Fruit fly (Drosophila melanogaster) whole organism, embryonic: ENCODE results near the gene CG8301.

Experiments
- Asciz ChIP-seq: fragments of 200-800 bp; sonication (Bioruptor generic); optimal IDR thresholded peaks from 2 replicates; lab custom pipeline; 2017; ENCODE audit warnings: missing biosample characterization, mild to moderate bottlenecking, missing genetic modification characterization, missing genetic modification reagents
- Bteb2 ChIP-seq: fragments of 200-800 bp; sonication (Bioruptor generic); optimal IDR thresholded peaks from 2 replicates; lab custom pipeline; 2016; ENCODE audit warnings: missing biosample characterization, missing genetic modification characterization
- CG11247 ChIP-seq: fragments of 200-800 bp; sonication (Bioruptor generic); IDR thresholded peaks from 2 replicates; pipeline ENCODE4 v1.3.6; 2022; ENCODE audit warnings: missing biosample characterization, missing genetic modification characterization
- CG14050 ChIP-seq: fragments of 200-800 bp; sonication (Bioruptor generic); IDR thresholded peaks from 3 replicates; pipeline ENCODE4 v1.3.6; 2022; ENCODE audit warnings: missing biosample characterization, missing genetic modification characterization
- CG14965 ChIP-seq: fragments of 200-800 bp; sonication (Bioruptor generic); optimal IDR thresholded peaks from 2 replicates; lab custom pipeline; 2016; ENCODE audit warnings: missing biosample characterization, missing genetic modification characterization, borderline replicate concordance
- CG1602 ChIP-seq: fragments of 200-800 bp; sonication (Bioruptor generic); optimal IDR thresholded peaks from 3 replicates; lab custom pipeline; 2016; ENCODE audit warnings: missing biosample characterization, missing genetic modification characterization
- CG1603 ChIP-seq: fragments of 200-800 bp; sonication (Bioruptor generic); optimal IDR thresholded peaks from 2 replicates; lab custom pipeline; 2019; ENCODE audit warnings: missing biosample characterization, mild to moderate bottlenecking, missing genetic modification characterization, moderate library complexity
- CG17359 ChIP-seq: fragments of 200-800 bp; sonication (Bioruptor generic); optimal IDR thresholded peaks from 3 replicates; lab custom pipeline; 2018; ENCODE audit warnings: missing biosample characterization, mild to moderate bottlenecking, missing genetic modification characterization, moderate library complexity
- CG17361 ChIP-seq: fragments of 200-800 bp; sonication (Bioruptor generic); IDR thresholded peaks from 3 replicates; pipeline ENCODE4 v1.3.6; 2022; ENCODE audit warnings: missing biosample characterization, missing genetic modification characterization
- CG31388 ChIP-seq: fragments of 200-800 bp; sonication (Bioruptor generic); optimal IDR thresholded peaks from 2 replicates; lab custom pipeline; 2016; ENCODE audit warnings: missing biosample characterization, missing genetic modification characterization
- CG33213 ChIP-seq: fragments of 200-800 bp; sonication (Bioruptor generic); optimal IDR thresholded peaks from 3 replicates; lab custom pipeline; 2016; ENCODE audit warnings: missing biosample characterization, missing genetic modification characterization
- CG33557 ChIP-seq: fragments of 200-800 bp; sonication (Bioruptor generic); optimal IDR thresholded peaks from 2 replicates; lab custom pipeline; 2019; ENCODE audit warnings: missing biosample characterization, mild to moderate bottlenecking, missing genetic modification characterization, moderate library complexity
- CG4707 ChIP-seq: fragments of 200-800 bp; sonication (Bioruptor generic); optimal IDR thresholded peaks from 2 replicates; lab custom pipeline; 2018; ENCODE audit warnings: missing biosample characterization, mild to moderate bottlenecking, missing genetic modification characterization, moderate library complexity
- CG6654 ChIP-seq: fragments of 200-800 bp; sonication (Bioruptor generic); optimal IDR thresholded peaks from 2 replicates; lab custom pipeline; 2017; ENCODE audit warnings: missing biosample characterization, mild to moderate bottlenecking, missing genetic modification characterization
- CG6689 ChIP-seq: fragments of 200-800 bp; sonication (Bioruptor generic); IDR thresholded peaks from 2 replicates; pipeline ENCODE4 v1.3.6; 2022; ENCODE audit warnings: missing biosample characterization, missing genetic modification characterization
- CG7271 ChIP-seq: fragments of 200-800 bp; sonication (Bioruptor generic); optimal IDR thresholded peaks from 2 replicates; lab custom pipeline; 2018; ENCODE audit warnings: missing biosample characterization, mild to moderate bottlenecking, missing genetic modification characterization, moderate library complexity
- CG7357 ChIP-seq: fragments of 200-800 bp; sonication (Bioruptor generic); IDR thresholded peaks from 3 replicates; pipeline ENCODE4 v1.3.6; 2022; ENCODE audit warnings: missing biosample characterization, missing genetic modification characterization
- CG8478 ChIP-seq: fragments of >200 bp; optimal IDR thresholded peaks from 2 replicates; lab custom pipeline; 2018
- CG9797 ChIP-seq: fragments of 200-800 bp; sonication (Bioruptor generic); optimal IDR thresholded peaks from 3 replicates; lab custom pipeline; 2018; ENCODE audit warnings: missing biosample characterization, mild to moderate bottlenecking, missing genetic modification characterization
- CG9932 ChIP-seq: fragments of 200-800 bp; sonication (Bioruptor generic); IDR thresholded peaks from 2 replicates; pipeline ENCODE4 v1.3.6; 2022; ENCODE audit warnings: missing biosample characterization, missing genetic modification characterization
- Doc3 ChIP-seq: fragments of 200-800 bp; sonication (Bioruptor generic); IDR thresholded peaks from 3 replicates; pipeline ENCODE4 v1.3.6; 2022; ENCODE audit warnings: missing biosample characterization, missing genetic modification characterization; ENCODE audit not compliant: partially characterized antibody
- Drgx ChIP-seq: fragments of 200-800 bp; sonication (Bioruptor generic); IDR thresholded peaks from 2 replicates; pipeline ENCODE4 v1.3.6; 2022; ENCODE audit warnings: missing biosample characterization, missing genetic modification characterization
- Elba2 ChIP-seq: fragments of 200-800 bp; sonication (Bioruptor generic); optimal IDR thresholded peaks from 3 replicates; lab custom pipeline; 2016; ENCODE audit warnings: missing biosample characterization, missing genetic modification characterization
- GATAe ChIP-seq: fragments of 200-800 bp; sonication (Bioruptor generic); conservative IDR thresholded peaks from 2 replicates; pipeline ENCODE4 v1.3.6; 2022; ENCODE audit warnings: missing biosample characterization, missing genetic modification characterization
- Hr78 ChIP-seq, 2 experiments: fragments of 200-800 bp in 1 of 2; fragments of >200 bp in 1 of 2; sonication (Bioruptor generic) in 1 of 2; optimal IDR thresholded peaks; 2 replicates each; lab custom pipeline; 2017 to 2019; ENCODE audit warnings: missing biosample characterization in 2 of 2, missing genetic modification characterization in 2 of 2, mild to moderate bottlenecking in 1 of 2, moderate library complexity in 1 of 2
- Kr ChIP-seq: fragments of 200-800 bp; sonication (Bioruptor generic); optimal IDR thresholded peaks from 2 replicates; lab custom pipeline; 2017; ENCODE audit warnings: missing biosample characterization, mild to moderate bottlenecking, missing genetic modification characterization
- Max ChIP-seq: fragments of 200-800 bp; sonication (Bioruptor generic); optimal IDR thresholded peaks from 2 replicates; lab custom pipeline; 2016; ENCODE audit warnings: missing biosample characterization, mild to moderate bottlenecking, missing genetic modification characterization
- Myb ChIP-seq: fragments of 200-800 bp; sonication (Bioruptor generic); optimal IDR thresholded peaks from 2 replicates; lab custom pipeline; 2016; ENCODE audit warnings: missing biosample characterization, missing genetic modification characterization
- Nf-YB ChIP-seq: fragments of 200-800 bp; sonication (Bioruptor generic); optimal IDR thresholded peaks from 3 replicates; lab custom pipeline; 2019; ENCODE audit warnings: missing biosample characterization, mild to moderate bottlenecking, missing genetic modification characterization, moderate library complexity
- Oli ChIP-seq: fragments of 200-800 bp; sonication (Bioruptor generic); optimal IDR thresholded peaks from 2 replicates; lab custom pipeline; 2018; ENCODE audit warnings: missing biosample characterization, mild to moderate bottlenecking, missing genetic modification characterization, moderate library complexity
- Sox102F ChIP-seq: fragments of 200-800 bp; sonication (Bioruptor generic); optimal IDR thresholded peaks from 2 replicates; lab custom pipeline; 2018; ENCODE audit warnings: missing biosample characterization, mild to moderate bottlenecking, missing genetic modification characterization, moderate library complexity
- Sry-β ChIP-seq: fragments of 200-800 bp; sonication (Bioruptor generic); optimal IDR thresholded peaks from 2 replicates; lab custom pipeline; 2018; ENCODE audit warnings: missing biosample characterization, mild to moderate bottlenecking, missing genetic modification characterization, moderate library complexity
- TFAM ChIP-seq: fragments of 200-800 bp; sonication (Bioruptor generic); optimal IDR thresholded peaks from 2 replicates; lab custom pipeline; 2017; ENCODE audit warnings: missing biosample characterization, missing genetic modification characterization, inconsistent platforms
- ab ChIP-seq: fragments of 200-800 bp; sonication (Bioruptor generic); optimal IDR thresholded peaks from 2 replicates; lab custom pipeline; 2016; ENCODE audit warnings: missing biosample characterization, missing genetic modification characterization
- caup ChIP-seq: fragments of 200-800 bp; sonication (Bioruptor generic); optimal IDR thresholded peaks from 3 replicates; lab custom pipeline; 2017; ENCODE audit warnings: missing biosample characterization, mild to moderate bottlenecking, missing genetic modification characterization, moderate library complexity; ENCODE audit not compliant: severe bottlenecking
- dm ChIP-seq: fragments of 200-800 bp; sonication (Bioruptor generic); optimal IDR thresholded peaks from 3 replicates; lab custom pipeline; 2016; ENCODE audit warnings: missing biosample characterization, missing genetic modification characterization
- dmrt99B ChIP-seq: fragments of 200-800 bp; sonication (Bioruptor generic); optimal IDR thresholded peaks from 2 replicates; lab custom pipeline; 2018; ENCODE audit warnings: missing biosample characterization, mild to moderate bottlenecking, missing genetic modification characterization, moderate library complexity
- fd64A ChIP-seq: fragments of 200-800 bp; sonication (Bioruptor generic); optimal IDR thresholded peaks from 3 replicates; lab custom pipeline; 2018; ENCODE audit warnings: missing biosample characterization, mild to moderate bottlenecking, missing genetic modification characterization
- grn ChIP-seq: fragments of 200-800 bp; sonication (Bioruptor generic); optimal IDR thresholded peaks from 3 replicates; lab custom pipeline; 2017; ENCODE audit warnings: missing biosample characterization, missing genetic modification characterization
- gsb-n ChIP-seq: fragments of 200-800 bp; sonication (Bioruptor generic); optimal IDR thresholded peaks from 3 replicates; lab custom pipeline; 2018; ENCODE audit warnings: missing biosample characterization, mild to moderate bottlenecking, missing genetic modification characterization
- insv ChIP-seq, 2 experiments: fragments of 200-800 bp; sonication (Bioruptor generic); optimal IDR thresholded peaks; 3 replicates each; lab custom pipeline; 2016 to 2018; ENCODE audit warnings: missing biosample characterization in 2 of 2, missing genetic modification characterization in 2 of 2
- kah ChIP-seq: fragments of 200-800 bp; sonication (Bioruptor generic); optimal IDR thresholded peaks from 2 replicates; lab custom pipeline; 2018; ENCODE audit warnings: missing biosample characterization, mild to moderate bottlenecking, missing genetic modification characterization
- nau ChIP-seq: fragments of 200-800 bp; sonication (Bioruptor generic); optimal IDR thresholded peaks from 3 replicates; lab custom pipeline; 2017; ENCODE audit warnings: missing biosample characterization, mild to moderate bottlenecking, missing genetic modification characterization, missing genetic modification reagents
- oc ChIP-seq: fragments of 200-800 bp; sonication (Bioruptor generic); optimal IDR thresholded peaks from 2 replicates; lab custom pipeline; 2018; ENCODE audit warnings: missing biosample characterization, mild to moderate bottlenecking, missing genetic modification characterization, moderate library complexity
- pho ChIP-seq: fragments of 200-800 bp; sonication (Bioruptor generic); optimal IDR thresholded peaks from 2 replicates; lab custom pipeline; 2016; ENCODE audit warnings: missing biosample characterization, missing genetic modification characterization
- pum ChIP-seq: fragments of 200-800 bp; sonication (Bioruptor generic); optimal IDR thresholded peaks from 2 replicates; lab custom pipeline; 2016; ENCODE audit warnings: missing biosample characterization, missing genetic modification characterization
- ranshi ChIP-seq: fragments of 200-800 bp; sonication (Bioruptor generic); IDR thresholded peaks from 2 replicates; pipeline ENCODE4 v1.3.6; 2022; ENCODE audit warnings: missing biosample characterization, missing genetic modification characterization
- sim ChIP-seq: fragments of 200-800 bp; sonication (Bioruptor generic); IDR thresholded peaks from 2 replicates; pipeline ENCODE4 v1.3.6; 2022; ENCODE audit warnings: missing biosample characterization, missing genetic modification characterization
- slou ChIP-seq: fragments of 200-800 bp; sonication (Bioruptor generic); optimal IDR thresholded peaks from 3 replicates; lab custom pipeline; 2016; ENCODE audit warnings: missing biosample characterization, missing genetic modification characterization
- so ChIP-seq: fragments of 200-800 bp; sonication (Bioruptor generic); IDR thresholded peaks from 3 replicates; pipeline ENCODE4 v1.3.6; 2022; ENCODE audit warnings: missing biosample characterization, missing genetic modification characterization
- tgo ChIP-seq: fragments of 200-800 bp; sonication (Bioruptor generic); IDR thresholded peaks from 3 replicates; pipeline ENCODE4 v1.3.6; 2022; ENCODE audit warnings: missing biosample characterization, missing genetic modification characterization

Gene CG8301

dm6 chr3R:9618331-9618730 lies 37.2 kb downstream of the CG8301 start (continued):
- TF ChIP-seq caup (GFP tag; lab: Kevin White, UChicago) (peak; percentile 45), Nf-YB (GFP tag; lab: Kevin White, UChicago) (peak; percentile 44), CG33557 (GFP tag; lab: Kevin White, UChicago) (peak; percentile 19), Hr78 (GFP tag; optimal IDR thresholded peaks at IDR 0.05; lab: Kevin White, UChicago) (peak in 1 of 2 experiments; percentile 43), gsb-n (tag; lab: Kevin White, UChicago) (peak; percentile 66), CG4707 (GFP tag; lab: Kevin White, UChicago) (peak; percentile 48), Elba2 (GFP tag; lab: Kevin White, UChicago) (peak; percentile 21), CG14050 (peak; percentile 64), CG11247 (GFP tag; lab: Robert Waterston, UW) (peak; percentile 78), Myb (GFP tag; lab: Kevin White, UChicago) (peak; percentile 31), dmrt99B (tag; lab: Kevin White, UChicago) (peak; percentile 82), CG33213 (peak; percentile 56), Sry-β (GFP tag; lab: Kevin White, UChicago) (no peak), pum (GFP tag; lab: Kevin White, UChicago) (peak; percentile 65), Kr (no peak), Bteb2 (GFP tag; lab: Kevin White, UChicago) (peak; percentile 33), grn (no peak), CG6654 (GFP tag; lab: Kevin White, UChicago) (peak; percentile 56), GATAe (GFP tag; lab: Robert Waterston, UW) (peak; percentile 23; the same call in 1 of the 2 replicates), CG1603 (tag; lab: Kevin White, UChicago) (peak; percentile 87), oc (tag; lab: Kevin White, UChicago) (peak; percentile 67), Max (GFP tag; lab: Kevin White, UChicago) (peak; percentile 29), CG7357 (GFP tag; lab: Robert Waterston, UW) (peak; percentile 57; the same call in 1 of the 3 replicates), CG17359 (peak; percentile 83), sim (GFP tag; lab: Robert Waterston, UW) (peak; percentile 45; the same call in 1 of the 2 replicates), slou (GFP tag; lab: Kevin White, UChicago) (peak; percentile 10), CG14965 (GFP tag; lab: Kevin White, UChicago) (no peak), CG6689 (GFP tag; lab: Robert Waterston, UW) (peak; percentile 78), pho (peak; percentile 35), CG31388 (GFP tag; lab: Kevin White, UChicago) (peak; percentile 25), nau (GFP tag; lab: Kevin White, UChicago) (peak; percentile 59), CG7271 (tag; lab: Kevin White, UChicago) (no peak), Oli (tag; lab: Kevin White, UChicago) (peak; percentile 78), insv (GFP tag; optimal IDR thresholded peaks at IDR 0.05; lab: Kevin White, UChicago) (no peak), kah (GFP tag; lab: Kevin White, UChicago) (peak; percentile 51), CG9797 (GFP tag; lab: Kevin White, UChicago) (no peak), CG17361 (GFP tag; lab: Robert Waterston, UW) (peak; percentile 63), fd64A (peak; percentile 60), Asciz (GFP tag; lab: Kevin White, UChicago) (peak; percentile 71), Doc3 (GFP tag; lab: Robert Waterston, UW) (no peak), Sox102F (peak; percentile 86), CG1602 (GFP tag; lab: Kevin White, UChicago) (peak; percentile 66), TFAM (no peak), ranshi (GFP tag; lab: Robert Waterston, UW) (peak; percentile 74), CG8478 (lab: Kevin White, UChicago) (no peak), Drgx (GFP tag; lab: Robert Waterston, UW) (peak; percentile 92), dm (GFP tag; lab: Kevin White, UChicago) (peak; percentile 2), tgo (GFP tag; lab: Robert Waterston, UW) (peak; percentile 84), so (GFP tag; lab: Robert Waterston, UW) (peak; percentile 84), ab (GFP tag; lab: Kevin White, UChicago) (peak; percentile 71), CG9932 (GFP tag; lab: Robert Waterston, UW) (peak; percentile 44; the same call in 1 of the 2 replicates)
